Worm (Caenorhabditis elegans): Measurements from ENCODE around the gene smz-1.

ce11 chrIV:12429504-12429903, 25.3 kb upstream of the smz-1 start:
- TF ChIP-seq T22C8.4 (GFP tag; IDR thresholded peaks at IDR 0.05): no peak
- no peak for TF ChIP-seq ztf-29 (GFP tag; IDR thresholded peaks at IDR 0.05)
- no peak for TF ChIP-seq flt-1 (GFP tag; IDR thresholded peaks at IDR 0.05)
- no peak for TF ChIP-seq klf-2 (GFP tag; conservative IDR thresholded peaks at IDR 0.05)
- no peak for TF ChIP-seq med-1 (GFP tag; optimal IDR thresholded peaks at IDR 0.05; ENCODE audit: insufficient read depth)
- no peak for TF ChIP-seq tab-1 (GFP tag; IDR thresholded peaks at IDR 0.05)

Data from whole organism, midembryonic.